Fruit fly (Drosophila melanogaster): ENCODE measurements around the gene TSG101.

Gene TSG101

DNA sequence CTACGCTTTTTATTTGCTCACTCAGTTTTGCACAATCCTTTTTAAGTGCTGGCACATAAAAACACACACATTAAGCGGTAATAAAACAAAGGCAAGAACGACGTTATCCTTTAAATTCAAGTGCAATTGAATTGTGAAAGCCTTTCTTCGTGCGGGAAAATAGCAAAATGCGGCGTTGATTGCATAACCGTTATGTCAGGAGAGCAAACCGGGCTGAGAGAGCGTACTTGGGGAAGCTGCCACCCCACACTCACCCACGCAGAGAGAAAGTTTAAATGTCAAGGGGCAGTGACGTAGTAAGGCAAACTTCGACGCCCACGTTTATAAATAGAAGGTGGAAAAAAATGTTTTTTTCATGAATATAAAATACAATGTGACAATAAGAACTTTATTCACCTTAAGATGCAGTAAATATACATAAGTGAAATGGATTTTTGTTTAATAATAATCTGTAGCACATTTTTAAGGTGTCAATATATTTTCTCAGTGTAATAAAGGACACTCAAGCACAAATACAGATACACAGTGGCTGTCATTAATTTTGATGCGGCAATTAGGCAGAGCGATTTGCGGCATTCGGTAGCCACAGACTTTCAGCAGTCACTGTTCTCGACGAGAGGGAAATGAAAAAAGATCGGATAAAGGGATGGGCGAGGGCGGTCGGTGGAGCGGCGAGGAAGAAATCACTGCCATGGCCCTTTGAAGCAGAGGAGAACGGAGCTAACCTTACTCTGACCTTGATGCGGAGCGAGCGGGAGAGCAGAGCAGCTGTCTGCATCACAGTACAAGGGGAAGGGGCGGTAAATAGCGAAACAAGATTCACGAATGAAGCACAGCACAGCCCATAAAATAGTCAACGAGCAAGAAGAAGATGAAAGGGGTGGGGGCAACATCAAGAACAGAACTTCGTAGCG, 36.0 kb upstream of the TSG101 start (continued):
- no peak for TF ChIP-seq CG13123 (GFP tag; optimal IDR thresholded peaks at IDR 0.05)
- no peak for TF ChIP-seq CG2199 (GFP tag; IDR thresholded peaks at IDR 0.05)
- peak; percentile 15; the same call in 2 of the 3 replicates for TF ChIP-seq CG14050 (GFP tag; IDR thresholded peaks at IDR 0.05)
- no peak for TF ChIP-seq CrebB (tag; optimal IDR thresholded peaks at IDR 0.05)
- TF ChIP-seq slp2 (GFP tag; optimal IDR thresholded peaks at IDR 0.05) = peak; percentile 29
- no peak for TF ChIP-seq salm (tag; optimal IDR thresholded peaks at IDR 0.05)
- no peak for TF ChIP-seq CG43689 (GFP tag; IDR thresholded peaks at IDR 0.05)
- no peak for TF ChIP-seq vfl (GFP tag; optimal IDR thresholded peaks at IDR 0.05)
- TF ChIP-seq CG32772 (GFP tag; IDR thresholded peaks at IDR 0.05) = peak; percentile 47; the same call in 1 of the 2 replicates
- no peak for TF ChIP-seq CG8765 (GFP tag; IDR thresholded peaks at IDR 0.05)
- no peak for TF ChIP-seq Kr (GFP tag; optimal IDR thresholded peaks at IDR 0.05)
- no peak for TF ChIP-seq ase (GFP tag; IDR thresholded peaks at IDR 0.05)
- no peak for TF ChIP-seq trem (tag; optimal IDR thresholded peaks at IDR 0.05)
- peak; percentile 6 to 67 for TF ChIP-seq bsh (GFP tag; optimal IDR thresholded peaks at IDR 0.05)
- no peak for TF ChIP-seq dati (GFP tag; IDR thresholded peaks at IDR 0.05)
- TF ChIP-seq tin (GFP tag; optimal IDR thresholded peaks at IDR 0.05) = peak; percentile 28
- peak; percentile 23; the same call in 1 of the 2 replicates for TF ChIP-seq Adf1 (GFP tag; IDR thresholded peaks at IDR 0.05)
- peak; percentile 58 for TF ChIP-seq CG11504 (tag; optimal IDR thresholded peaks at IDR 0.05)
- no peak for TF ChIP-seq CG11247 (GFP tag; IDR thresholded peaks at IDR 0.05)
- TF ChIP-seq CG15479 (GFP tag; optimal IDR thresholded peaks at IDR 0.05) = no peak
- no peak for TF ChIP-seq Myb (GFP tag; optimal IDR thresholded peaks at IDR 0.05)
- no peak for TF ChIP-seq kni (GFP tag; optimal IDR thresholded peaks at IDR 0.05)
- TF ChIP-seq CG9817 (tag; optimal IDR thresholded peaks at IDR 0.05) = peak; percentile 44
- TF ChIP-seq CG4424 (GFP tag; optimal IDR thresholded peaks at IDR 0.05) = peak; percentile 29
- peak; percentile 6 for TF ChIP-seq CG17568 (GFP tag; optimal IDR thresholded peaks at IDR 0.05)
- TF ChIP-seq ranshi (GFP tag; IDR thresholded peaks at IDR 0.05) = peak; percentile 37
- peak; percentile 40 for TF ChIP-seq CG30403 (GFP tag; optimal IDR thresholded peaks at IDR 0.05)
- no peak for TF ChIP-seq tx (GFP tag; optimal IDR thresholded peaks at IDR 0.05)
- TF ChIP-seq wek (GFP tag; optimal IDR thresholded peaks at IDR 0.05) = no peak
- TF ChIP-seq Lim3 (GFP tag; IDR thresholded peaks at IDR 0.05) = no peak
- no peak for TF ChIP-seq kay (GFP tag; optimal IDR thresholded peaks at IDR 0.05)
- no peak for TF ChIP-seq CG31365 (tag; optimal IDR thresholded peaks at IDR 0.05)
- no peak for TF ChIP-seq Mad (GFP tag; optimal IDR thresholded peaks at IDR 0.05)
- no peak for TF ChIP-seq sens-2 (GFP tag; IDR thresholded peaks at IDR 0.05)
- no peak for TF ChIP-seq CG10462 (GFP tag; optimal IDR thresholded peaks at IDR 0.05)
- TF ChIP-seq nmo (GFP tag; optimal IDR thresholded peaks at IDR 0.05) = peak; percentile 38
- peak; percentile 50 for TF ChIP-seq lilli (GFP tag; optimal IDR thresholded peaks at IDR 0.05)
- TF ChIP-seq repo (GFP tag; optimal IDR thresholded peaks at IDR 0.05) = no peak
- no peak for TF ChIP-seq CkIIα-i1 (GFP tag; IDR thresholded peaks at IDR 0.05)
- no peak for TF ChIP-seq CG11723 (GFP tag; optimal IDR thresholded peaks at IDR 0.05)
- no peak for TF ChIP-seq CG7745 (tag; optimal IDR thresholded peaks at IDR 0.05)
- TF ChIP-seq Optix (GFP tag; IDR thresholded peaks at IDR 0.05) = no peak
- TF ChIP-seq Hr51 (GFP tag; optimal IDR thresholded peaks at IDR 0.05) = peak; percentile 26 to 64
- peak; percentile 23 for TF ChIP-seq PHDP (tag; optimal IDR thresholded peaks at IDR 0.05)
- no peak for TF ChIP-seq br (optimal IDR thresholded peaks at IDR 0.05)
- no peak for TF ChIP-seq CG16863 (GFP tag; optimal IDR thresholded peaks at IDR 0.05)
- TF ChIP-seq CG31441 (GFP tag; IDR thresholded peaks at IDR 0.05) = peak; percentile 21; the same call in 1 of the 2 replicates
- no peak for TF ChIP-seq CG3726 (GFP tag; IDR thresholded peaks at IDR 0.05)
- TF ChIP-seq shn (GFP tag; optimal IDR thresholded peaks at IDR 0.05) = no peak
- TF ChIP-seq CG2129 (GFP tag; IDR thresholded peaks at IDR 0.05; ENCODE audit: partially characterized antibody) = no peak
